Fruit fly (Drosophila melanogaster) whole organism, embryonic: ENCODE measurements around the gene Pi3K21B.
A peak's percentile ranks its signal among the peaks of the same experiment; 100 is the strongest.

Experiments used
- CG1024 ChIP-seq: fragments of 200-800 bp; sonication (Bioruptor generic); IDR thresholded peaks from 2 replicates; pipeline ENCODE4 v1.3.6; 2022; ENCODE audit warnings: missing biosample characterization, missing genetic modification characterization
- CG12219 ChIP-seq: fragments of 200-800 bp; sonication (Bioruptor generic); optimal IDR thresholded peaks from 3 replicates; lab custom pipeline; 2018; ENCODE audit warnings: missing biosample characterization, mild to moderate bottlenecking, missing genetic modification characterization
- CG13424 ChIP-seq: fragments of 200-800 bp; sonication (Bioruptor generic); optimal IDR thresholded peaks from 2 replicates; lab custom pipeline; 2019; ENCODE audit warnings: missing biosample characterization, mild to moderate bottlenecking, missing genetic modification characterization, moderate library complexity
- CG14710 ChIP-seq: fragments of 200-800 bp; sonication (Bioruptor generic); optimal IDR thresholded peaks from 3 replicates; lab custom pipeline; 2019; ENCODE audit warnings: missing biosample characterization, mild to moderate bottlenecking, missing genetic modification characterization, moderate library complexity
- CG1602 ChIP-seq: fragments of 200-800 bp; sonication (Bioruptor generic); optimal IDR thresholded peaks from 3 replicates; lab custom pipeline; 2016; ENCODE audit warnings: missing biosample characterization, missing genetic modification characterization
- CG1792 ChIP-seq: fragments of 200-800 bp; sonication (Bioruptor generic); optimal IDR thresholded peaks from 2 replicates; lab custom pipeline; 2016; ENCODE audit warnings: missing biosample characterization, missing genetic modification characterization
- CG18599 ChIP-seq: fragments of 200-800 bp; sonication (Bioruptor generic); optimal IDR thresholded peaks from 3 replicates; lab custom pipeline; 2017; ENCODE audit warnings: missing biosample characterization, missing genetic modification characterization, mild to moderate bottlenecking, moderate library complexity, missing genetic modification reagents
- CG2678 ChIP-seq: fragments of 200-800 bp; sonication (Bioruptor generic); optimal IDR thresholded peaks from 3 replicates; lab custom pipeline; 2019; ENCODE audit warnings: missing biosample characterization, mild to moderate bottlenecking, missing genetic modification characterization, moderate library complexity
- CG34422 ChIP-seq: fragments of 200-800 bp; sonication (Bioruptor generic); IDR thresholded peaks from 3 replicates; pipeline ENCODE4 v1.3.6; 2022; ENCODE audit warnings: missing biosample characterization, missing genetic modification characterization
- CG3995 ChIP-seq: fragments of 200-800 bp; sonication (Bioruptor generic); optimal IDR thresholded peaks from 3 replicates; lab custom pipeline; 2016; ENCODE audit warnings: missing biosample characterization, missing genetic modification characterization
- CG7556 ChIP-seq: fragments of 200-800 bp; sonication (Bioruptor generic); optimal IDR thresholded peaks from 2 replicates; lab custom pipeline; 2017; ENCODE audit warnings: missing biosample characterization, mild to moderate bottlenecking, missing genetic modification characterization
- CG8359 ChIP-seq: fragments of 200-800 bp; sonication (Bioruptor generic); optimal IDR thresholded peaks from 2 replicates; lab custom pipeline; 2017; ENCODE audit warnings: missing biosample characterization, mild to moderate bottlenecking, missing genetic modification characterization, borderline replicate concordance
- CG8388 ChIP-seq: fragments of 200-800 bp; sonication (Bioruptor generic); optimal IDR thresholded peaks from 2 replicates; lab custom pipeline; 2019; ENCODE audit warnings: missing biosample characterization, mild to moderate bottlenecking, missing genetic modification characterization, moderate library complexity
- CG8924 ChIP-seq: fragments of 200-800 bp; optimal IDR thresholded peaks from 3 replicates; lab custom pipeline; 2019; ENCODE audit warnings: missing biosample characterization, mild to moderate bottlenecking, missing genetic modification characterization, moderate library complexity
- CG9727 ChIP-seq: fragments of 200-800 bp; sonication (Bioruptor generic); optimal IDR thresholded peaks from 3 replicates; lab custom pipeline; 2017; ENCODE audit warnings: missing biosample characterization, mild to moderate bottlenecking, missing genetic modification characterization
- Camta ChIP-seq: fragments of 200-800 bp; sonication (Bioruptor generic); optimal IDR thresholded peaks from 2 replicates; lab custom pipeline; 2016; ENCODE audit warnings: missing biosample characterization, missing genetic modification characterization
- CoRest ChIP-seq: fragments of 200-800 bp; sonication (Bioruptor generic); optimal IDR thresholded peaks from 3 replicates; lab custom pipeline; 2018; ENCODE audit warnings: missing biosample characterization, mild to moderate bottlenecking, missing genetic modification characterization, moderate library complexity
- Dp ChIP-seq: fragments of 200-800 bp; sonication (Bioruptor generic); optimal IDR thresholded peaks from 2 replicates; lab custom pipeline; 2018; ENCODE audit warnings: missing biosample characterization, mild to moderate bottlenecking, missing genetic modification characterization, moderate library complexity
- Mes4 ChIP-seq: fragments of 200-800 bp; sonication (Bioruptor generic); optimal IDR thresholded peaks from 2 replicates; lab custom pipeline; 2016; ENCODE audit warnings: missing biosample characterization, missing genetic modification characterization
- Nf-YC ChIP-seq: fragments of 200-800 bp; optimal IDR thresholded peaks from 3 replicates; lab custom pipeline; 2019; ENCODE audit warnings: missing biosample characterization, mild to moderate bottlenecking, missing genetic modification characterization, moderate library complexity
- Opbp ChIP-seq: fragments of 200-800 bp; sonication (Bioruptor generic); IDR thresholded peaks from 3 replicates; pipeline ENCODE4 v1.3.6; 2022; ENCODE audit warnings: missing biosample characterization, missing genetic modification characterization; ENCODE audit not compliant: partially characterized antibody
- Rfx ChIP-seq: fragments of 200-800 bp; sonication (Bioruptor generic); IDR thresholded peaks from 2 replicates; pipeline ENCODE4 v1.3.6; 2022; ENCODE audit warnings: missing biosample characterization, missing genetic modification characterization
- Side ChIP-seq: fragments of 200-800 bp; sonication (Bioruptor generic); optimal IDR thresholded peaks from 2 replicates; lab custom pipeline; 2016; ENCODE audit warnings: missing biosample characterization, missing genetic modification characterization
- Xrp1 ChIP-seq: fragments of 200-800 bp; sonication (Bioruptor generic); IDR thresholded peaks from 2 replicates; pipeline ENCODE4 v1.3.6; 2022; ENCODE audit warnings: missing biosample characterization, missing genetic modification characterization
- bowl ChIP-seq: fragments of 200-800 bp; sonication (Bioruptor generic); IDR thresholded peaks from 2 replicates; pipeline ENCODE4 v1.3.6; 2022; ENCODE audit warnings: missing biosample characterization, missing genetic modification characterization
- cato ChIP-seq: fragments of 200-800 bp; sonication (Bioruptor generic); optimal IDR thresholded peaks from 2 replicates; lab custom pipeline; 2016; ENCODE audit warnings: missing biosample characterization, missing genetic modification characterization, borderline replicate concordance
- chn ChIP-seq: fragments of 200-800 bp; sonication (Bioruptor generic); optimal IDR thresholded peaks from 2 replicates; lab custom pipeline; 2016; ENCODE audit warnings: missing biosample characterization, missing genetic modification characterization
- crc ChIP-seq: fragments of 200-800 bp; sonication (Bioruptor generic); optimal IDR thresholded peaks from 2 replicates; lab custom pipeline; 2016; ENCODE audit warnings: missing biosample characterization, missing genetic modification characterization
- dmrt99B ChIP-seq: fragments of 200-800 bp; sonication (Bioruptor generic); optimal IDR thresholded peaks from 2 replicates; lab custom pipeline; 2018; ENCODE audit warnings: missing biosample characterization, mild to moderate bottlenecking, missing genetic modification characterization, moderate library complexity
- fd96Cb ChIP-seq: fragments of 200-800 bp; sonication (Bioruptor generic); optimal IDR thresholded peaks from 2 replicates; lab custom pipeline; 2018; ENCODE audit warnings: missing biosample characterization, mild to moderate bottlenecking, missing genetic modification characterization, moderate library complexity
- her ChIP-seq: fragments of 200-800 bp; sonication (Bioruptor generic); optimal IDR thresholded peaks from 2 replicates; lab custom pipeline; 2016; ENCODE audit warnings: missing biosample characterization, missing genetic modification characterization
- inv ChIP-seq: fragments of 200-800 bp; sonication (Bioruptor generic); IDR thresholded peaks from 2 replicates; pipeline ENCODE4 v1.3.6; 2022; ENCODE audit warnings: missing biosample characterization, missing genetic modification characterization; ENCODE audit not compliant: partially characterized antibody
- lilli ChIP-seq: fragments of 200-800 bp; sonication (Bioruptor generic); optimal IDR thresholded peaks from 3 replicates; lab custom pipeline; 2016; ENCODE audit warnings: missing biosample characterization, missing genetic modification characterization
- luna ChIP-seq: fragments of 200-800 bp; sonication (Bioruptor generic); optimal IDR thresholded peaks from 2 replicates; lab custom pipeline; 2016; ENCODE audit warnings: missing biosample characterization, missing genetic modification characterization
- pb ChIP-seq: fragments of 200-800 bp; sonication (Bioruptor generic); optimal IDR thresholded peaks from 3 replicates; lab custom pipeline; 2016; ENCODE audit warnings: missing biosample characterization, missing genetic modification characterization
- peb ChIP-seq: fragments of 200-800 bp; sonication (Bioruptor generic); IDR thresholded peaks from 2 replicates; pipeline ENCODE4 v1.3.6; 2022; ENCODE audit warnings: missing biosample characterization, missing genetic modification characterization
- pho ChIP-seq: fragments of 200-800 bp; sonication (Bioruptor generic); optimal IDR thresholded peaks from 2 replicates; lab custom pipeline; 2016; ENCODE audit warnings: missing biosample characterization, missing genetic modification characterization
- pnt ChIP-seq: fragments of 200-800 bp; sonication (Bioruptor generic); optimal IDR thresholded peaks from 3 replicates; lab custom pipeline; 2016; ENCODE audit warnings: missing biosample characterization, missing genetic modification characterization
- slp2 ChIP-seq: fragments of 200-800 bp; sonication (Bioruptor generic); optimal IDR thresholded peaks from 2 replicates; lab custom pipeline; 2016; ENCODE audit warnings: missing biosample characterization, missing genetic modification characterization
- sug ChIP-seq: fragments of 200-800 bp; optimal IDR thresholded peaks from 2 replicates; lab custom pipeline; 2019; ENCODE audit warnings: missing biosample characterization, mild to moderate bottlenecking, missing genetic modification characterization, moderate library complexity
- tll ChIP-seq, 2 experiments: fragments of 200-800 bp in 1 of 2; fragments of >200 bp in 1 of 2; sonication (Bioruptor generic) in 1 of 2; optimal IDR thresholded peaks; 2 replicates each; lab custom pipeline; 2017 to 2019; ENCODE audit warnings: missing biosample characterization in 2 of 2, missing genetic modification characterization in 2 of 2, mild to moderate bottlenecking in 1 of 2, moderate library complexity in 1 of 2
- tup ChIP-seq: fragments of 200-800 bp; sonication (Bioruptor generic); optimal IDR thresholded peaks from 2 replicates; lab custom pipeline; 2016; ENCODE audit warnings: missing biosample characterization, mild to moderate bottlenecking, missing genetic modification characterization, moderate library complexity
- twi ChIP-seq: fragments of 200-800 bp; optimal IDR thresholded peaks from 2 replicates; lab custom pipeline; 2019; ENCODE audit warnings: missing biosample characterization, mild to moderate bottlenecking, missing genetic modification characterization, moderate library complexity
- usp ChIP-seq: fragments of >200 bp; optimal IDR thresholded peaks from 2 replicates; lab custom pipeline; 2017; ENCODE audit warnings: missing biosample characterization, missing genetic modification characterization
- wek ChIP-seq: fragments of 200-800 bp; sonication (Bioruptor generic); optimal IDR thresholded peaks from 3 replicates; lab custom pipeline; 2018; ENCODE audit warnings: missing biosample characterization, mild to moderate bottlenecking, missing genetic modification characterization, moderate library complexity
- zfh1 ChIP-seq: fragments of 200-800 bp; sonication (Bioruptor generic); IDR thresholded peaks from 3 replicates; pipeline ENCODE4 v1.3.6; 2022; ENCODE audit warnings: missing biosample characterization, missing genetic modification characterization

Gene Pi3K21B

dm6 chr2L:305646-306045, 8.0 kb downstream of the Pi3K21B start, which contains the start of gene Plc21C (continued):
- TF ChIP-seq CG14710, result peak; percentile 82
- no peak for TF ChIP-seq wek
- peak; percentile 99 for TF ChIP-seq Dp
- no peak for TF ChIP-seq pb (GFP tag; lab: Kevin White, UChicago)
- no peak for TF ChIP-seq zfh1 (GFP tag; lab: Robert Waterston, UW)
- peak; percentile 37 for TF ChIP-seq Camta
- peak; percentile 71 for TF ChIP-seq lilli (GFP tag; lab: Kevin White, UChicago)
- peak; percentile 71 for TF ChIP-seq Nf-YC (tag; lab: Kevin White, UChicago)
- no peak for TF ChIP-seq peb
- TF ChIP-seq cato (GFP tag; lab: Kevin White, UChicago), result no peak
- TF ChIP-seq her (GFP tag; lab: Kevin White, UChicago), result peak; percentile 93
- no peak for TF ChIP-seq CG8359 (GFP tag; lab: Kevin White, UChicago)
- TF ChIP-seq CG12219 (GFP tag; lab: Kevin White, UChicago), result no peak
- TF ChIP-seq Opbp (GFP tag; lab: Robert Waterston, UW), result peak; percentile 53; the same call in 2 of the 3 replicates
- peak; percentile 38 for TF ChIP-seq CG1602 (GFP tag; lab: Kevin White, UChicago)
- TF ChIP-seq dmrt99B (tag; lab: Kevin White, UChicago), result peak; percentile 17
- peak; percentile 56 for TF ChIP-seq CG2678
- TF ChIP-seq CG18599 (GFP tag; lab: Kevin White, UChicago), result peak; percentile 56
- TF ChIP-seq inv (GFP tag; lab: Robert Waterston, UW), result no peak; the same call in 1 of the 2 replicates
- TF ChIP-seq slp2 (GFP tag; lab: Kevin White, UChicago), result peak; percentile 2
- no peak for TF ChIP-seq usp (GFP tag; lab: Kevin White, UChicago)
- no peak for TF ChIP-seq bowl
- TF ChIP-seq CG8388 (GFP tag; lab: Kevin White, UChicago), result no peak
- TF ChIP-seq pho (GFP tag; lab: Kevin White, UChicago), result peak; percentile 48
- no peak for TF ChIP-seq CG1024 (GFP tag; lab: Robert Waterston, UW)
- no peak for TF ChIP-seq Mes4 (GFP tag; lab: Kevin White, UChicago)
- peak; percentile 83 for TF ChIP-seq CG3995
- TF ChIP-seq fd96Cb (tag; lab: Kevin White, UChicago), result no peak
- peak; percentile 4 for TF ChIP-seq crc (GFP tag; lab: Kevin White, UChicago)
- TF ChIP-seq pnt (GFP tag; lab: Kevin White, UChicago), result peak; percentile 25
- peak; percentile 5 for TF ChIP-seq tup (GFP tag; lab: Kevin White, UChicago)
- peak; percentile 63 for TF ChIP-seq CG13424 (tag; lab: Kevin White, UChicago)
- TF ChIP-seq CG8924 (tag; lab: Kevin White, UChicago), result peak; percentile 43
- peak; percentile 46 for TF ChIP-seq chn (GFP tag; lab: Kevin White, UChicago)
- peak; percentile 61 for TF ChIP-seq CG9727 (GFP tag; lab: Kevin White, UChicago)
- TF ChIP-seq CG7556 (GFP tag; lab: Kevin White, UChicago), result peak; percentile 43
- TF ChIP-seq sug (tag; lab: Kevin White, UChicago), result peak; percentile 71
- peak; percentile 69 for TF ChIP-seq CoRest (tag; lab: Kevin White, UChicago)
- peak; percentile 24 for TF ChIP-seq Side (GFP tag; lab: Kevin White, UChicago)
- TF ChIP-seq CG1792 (GFP tag; lab: Kevin White, UChicago), result peak; percentile 23
- peak; percentile 32 for TF ChIP-seq twi (tag; lab: Kevin White, UChicago)
- no peak for TF ChIP-seq luna (GFP tag; lab: Kevin White, UChicago)
- TF ChIP-seq CG34422, result 0 out of 3 replicates have a peak, but pooled peaks have one; percentile 46
- peak; percentile 63; the same call in 1 of the 2 replicates for TF ChIP-seq Rfx (GFP tag; lab: Robert Waterston, UW)
- TF ChIP-seq tll (GFP tag; optimal IDR thresholded peaks at IDR 0.05; lab: Kevin White, UChicago), result no peak
- TF ChIP-seq Xrp1 (GFP tag; lab: Robert Waterston, UW), result no peak
- TF ChIP-seq, all 482 proteins: peak for 219
